Fruit fly (Drosophila melanogaster) whole organism, embryonic: Measurements from ENCODE around the gene CG43448.
A peak's percentile ranks its signal among the peaks of the same experiment; 100 is the strongest.

ENCODE experiments used
- Ada2b ChIP-seq: fragments of 200-800 bp; sonication (Bioruptor generic); IDR thresholded peaks from 2 replicates; pipeline ENCODE4 v1.3.6; 2022; ENCODE audit warnings: missing biosample characterization, missing genetic modification characterization
- Bteb2 ChIP-seq: fragments of 200-800 bp; sonication (Bioruptor generic); optimal IDR thresholded peaks from 2 replicates; lab custom pipeline; 2016; ENCODE audit warnings: missing biosample characterization, missing genetic modification characterization
- CG10267 ChIP-seq: fragments of 200-800 bp; sonication (Bioruptor generic); optimal IDR thresholded peaks from 2 replicates; lab custom pipeline; 2018; ENCODE audit warnings: missing biosample characterization, mild to moderate bottlenecking, missing genetic modification characterization, moderate library complexity
- CG10274 ChIP-seq: fragments of 200-800 bp; sonication (Bioruptor generic); optimal IDR thresholded peaks from 3 replicates; lab custom pipeline; 2017; ENCODE audit warnings: missing biosample characterization, mild to moderate bottlenecking, missing genetic modification characterization
- CG10321 ChIP-seq: fragments of 200-800 bp; sonication (Bioruptor generic); IDR thresholded peaks from 2 replicates; pipeline ENCODE4 v1.3.6; 2022; ENCODE audit warnings: missing biosample characterization, missing genetic modification characterization
- CG11085 ChIP-seq: fragments of 200-800 bp; sonication (Bioruptor generic); IDR thresholded peaks from 2 replicates; pipeline ENCODE4 v1.3.6; 2022; ENCODE audit warnings: missing biosample characterization, missing genetic modification characterization
- CG12071 ChIP-seq: fragments of 200-800 bp; sonication (Bioruptor generic); optimal IDR thresholded peaks from 3 replicates; lab custom pipeline; 2018; ENCODE audit warnings: missing biosample characterization, mild to moderate bottlenecking, missing genetic modification characterization
- CG12104 ChIP-seq: fragments of 200-800 bp; sonication (Bioruptor generic); optimal IDR thresholded peaks from 3 replicates; lab custom pipeline; 2016; ENCODE audit warnings: missing biosample characterization, missing genetic modification characterization
- CG12219 ChIP-seq: fragments of 200-800 bp; sonication (Bioruptor generic); optimal IDR thresholded peaks from 3 replicates; lab custom pipeline; 2018; ENCODE audit warnings: missing biosample characterization, mild to moderate bottlenecking, missing genetic modification characterization
- CG12659 ChIP-seq: fragments of 200-800 bp; sonication (Bioruptor generic); optimal IDR thresholded peaks from 3 replicates; lab custom pipeline; 2017; ENCODE audit warnings: mild to moderate bottlenecking, missing biosample characterization, missing genetic modification reagents, missing genetic modification characterization
- CG12744 ChIP-seq: fragments of 200-800 bp; sonication (Bioruptor generic); optimal IDR thresholded peaks from 2 replicates; lab custom pipeline; 2016; ENCODE audit warnings: missing biosample characterization, missing genetic modification characterization
- CG15011 ChIP-seq: fragments of 200-800 bp; sonication (Bioruptor generic); optimal IDR thresholded peaks from 3 replicates; lab custom pipeline; 2018; ENCODE audit warnings: missing biosample characterization, mild to moderate bottlenecking, missing genetic modification characterization
- CG16863 ChIP-seq: fragments of 200-800 bp; sonication (Bioruptor generic); optimal IDR thresholded peaks from 3 replicates; lab custom pipeline; 2016; ENCODE audit warnings: missing biosample characterization, missing genetic modification characterization
- CG1832 ChIP-seq: fragments of 200-800 bp; sonication (Bioruptor generic); optimal IDR thresholded peaks from 2 replicates; lab custom pipeline; 2017; ENCODE audit warnings: missing biosample characterization, mild to moderate bottlenecking, missing genetic modification characterization, inconsistent platforms
- CG6765 ChIP-seq: fragments of 200-800 bp; sonication (Bioruptor generic); optimal IDR thresholded peaks from 3 replicates; lab custom pipeline; 2017; ENCODE audit warnings: missing biosample characterization, mild to moderate bottlenecking, missing genetic modification characterization
- CG7839 ChIP-seq: fragments of 200-800 bp; sonication (Bioruptor generic); optimal IDR thresholded peaks from 3 replicates; lab custom pipeline; 2018; ENCODE audit warnings: missing biosample characterization, mild to moderate bottlenecking, missing genetic modification characterization, moderate library complexity
- CG7987 ChIP-seq: fragments of 200-800 bp; sonication (Bioruptor generic); optimal IDR thresholded peaks from 2 replicates; lab custom pipeline; 2018; ENCODE audit warnings: missing biosample characterization, mild to moderate bottlenecking, missing genetic modification characterization, moderate library complexity
- CG8924 ChIP-seq: fragments of 200-800 bp; optimal IDR thresholded peaks from 3 replicates; lab custom pipeline; 2019; ENCODE audit warnings: missing biosample characterization, mild to moderate bottlenecking, missing genetic modification characterization, moderate library complexity
- CoRest ChIP-seq: fragments of 200-800 bp; sonication (Bioruptor generic); optimal IDR thresholded peaks from 3 replicates; lab custom pipeline; 2018; ENCODE audit warnings: missing biosample characterization, mild to moderate bottlenecking, missing genetic modification characterization, moderate library complexity
- CrebB ChIP-seq: fragments of 200-800 bp; sonication (Bioruptor generic); optimal IDR thresholded peaks from 3 replicates; lab custom pipeline; 2018; ENCODE audit warnings: missing biosample characterization, mild to moderate bottlenecking, missing genetic modification characterization
- D19B ChIP-seq: fragments of 200-800 bp; sonication (Bioruptor generic); optimal IDR thresholded peaks from 2 replicates; lab custom pipeline; 2017; ENCODE audit warnings: missing biosample characterization, mild to moderate bottlenecking, missing genetic modification characterization
- Deaf1 ChIP-seq: fragments of 200-800 bp; optimal IDR thresholded peaks from 3 replicates; lab custom pipeline; 2019; ENCODE audit warnings: missing biosample characterization, mild to moderate bottlenecking, missing genetic modification characterization, moderate library complexity
- Doc3 ChIP-seq: fragments of 200-800 bp; sonication (Bioruptor generic); IDR thresholded peaks from 3 replicates; pipeline ENCODE4 v1.3.6; 2022; ENCODE audit warnings: missing biosample characterization, missing genetic modification characterization; ENCODE audit not compliant: partially characterized antibody
- Dp ChIP-seq: fragments of 200-800 bp; sonication (Bioruptor generic); optimal IDR thresholded peaks from 2 replicates; lab custom pipeline; 2018; ENCODE audit warnings: missing biosample characterization, mild to moderate bottlenecking, missing genetic modification characterization, moderate library complexity
- Dref ChIP-seq: fragments of 200-800 bp; sonication (Bioruptor generic); IDR thresholded peaks from 2 replicates; pipeline ENCODE4 v1.3.6; 2022; ENCODE audit warnings: missing biosample characterization, missing genetic modification characterization
- Gsc ChIP-seq: fragments of 200-800 bp; sonication (Bioruptor generic); IDR thresholded peaks from 2 replicates; pipeline ENCODE4 v1.3.6; 2022; ENCODE audit warnings: missing biosample characterization, missing genetic modification characterization
- Lim3 ChIP-seq: fragments of 200-800 bp; sonication (Bioruptor generic); IDR thresholded peaks from 2 replicates; pipeline ENCODE4 v1.3.6; 2022; ENCODE audit warnings: missing biosample characterization, missing genetic modification characterization
- Ssrp ChIP-seq: fragments of 200-800 bp; sonication (Bioruptor generic); optimal IDR thresholded peaks from 2 replicates; lab custom pipeline; 2018; ENCODE audit warnings: missing biosample characterization, mild to moderate bottlenecking, missing genetic modification characterization, moderate library complexity
- Xrp1 ChIP-seq: fragments of 200-800 bp; sonication (Bioruptor generic); IDR thresholded peaks from 2 replicates; pipeline ENCODE4 v1.3.6; 2022; ENCODE audit warnings: missing biosample characterization, missing genetic modification characterization
- ap ChIP-seq: fragments of 200-800 bp; sonication (Bioruptor generic); IDR thresholded peaks from 2 replicates; pipeline ENCODE4 v1.3.6; 2022; ENCODE audit warnings: missing biosample characterization, missing genetic modification characterization
- bbx ChIP-seq: fragments of 200-800 bp; sonication (Bioruptor generic); IDR thresholded peaks from 2 replicates; pipeline ENCODE4 v1.3.6; 2022; ENCODE audit warnings: missing biosample characterization, missing genetic modification characterization; ENCODE audit not compliant: partially characterized antibody
- bowl ChIP-seq: fragments of 200-800 bp; sonication (Bioruptor generic); IDR thresholded peaks from 2 replicates; pipeline ENCODE4 v1.3.6; 2022; ENCODE audit warnings: missing biosample characterization, missing genetic modification characterization
- cato ChIP-seq: fragments of 200-800 bp; sonication (Bioruptor generic); optimal IDR thresholded peaks from 2 replicates; lab custom pipeline; 2016; ENCODE audit warnings: missing biosample characterization, missing genetic modification characterization, borderline replicate concordance
- exex ChIP-seq: fragments of 200-800 bp; sonication (Bioruptor generic); optimal IDR thresholded peaks from 4 replicates; lab custom pipeline; 2018; ENCODE audit warnings: missing biosample characterization, mild to moderate bottlenecking, missing genetic modification characterization, moderate library complexity
- fru ChIP-seq: fragments of >200 bp; optimal IDR thresholded peaks from 2 replicates; lab custom pipeline; 2017
- insv ChIP-seq, 2 experiments: fragments of 200-800 bp; sonication (Bioruptor generic); optimal IDR thresholded peaks; 3 replicates each; lab custom pipeline; 2016 to 2018; ENCODE audit warnings: missing biosample characterization in 2 of 2, missing genetic modification characterization in 2 of 2
- lmd ChIP-seq: fragments of 200-800 bp; sonication (Bioruptor generic); IDR thresholded peaks from 2 replicates; pipeline ENCODE4 v1.3.6; 2022; ENCODE audit warnings: missing biosample characterization, missing genetic modification characterization
- lola ChIP-seq, 3 experiments: fragments of >200 bp in 2 of 3; fragments of 200-800 bp in 1 of 3; sonication (Bioruptor generic) in 1 of 3; optimal IDR thresholded peaks; 2 replicates each; lab custom pipeline; 2017 to 2019; ENCODE audit warnings: missing biosample characterization in 3 of 3, missing genetic modification characterization in 3 of 3, mild to moderate bottlenecking in 1 of 3, moderate library complexity in 1 of 3
- mam ChIP-seq: fragments of 200-800 bp; sonication (Bioruptor generic); optimal IDR thresholded peaks from 3 replicates; lab custom pipeline; 2016; ENCODE audit warnings: missing biosample characterization, missing genetic modification characterization
- nmo ChIP-seq: fragments of 200-800 bp; sonication (Bioruptor generic); optimal IDR thresholded peaks from 2 replicates; lab custom pipeline; 2018; ENCODE audit warnings: missing biosample characterization, mild to moderate bottlenecking, missing genetic modification characterization, moderate library complexity
- otp ChIP-seq: fragments of 200-800 bp; sonication (Bioruptor generic); IDR thresholded peaks from 3 replicates; pipeline ENCODE4, ENCODE4 v1.3.6; 2022; ENCODE audit warnings: missing biosample characterization, missing genetic modification characterization
- p53 ChIP-seq: fragments of 200-800 bp; sonication (Bioruptor generic); optimal IDR thresholded peaks from 2 replicates; lab custom pipeline; 2016; ENCODE audit warnings: missing biosample characterization, missing genetic modification characterization
- pan ChIP-seq, 4 experiments: fragments of >200 bp in 3 of 4; fragments of 200-800 bp in 1 of 4; sonication (Bioruptor generic) in 1 of 4; optimal IDR thresholded peaks in 3 of 4; IDR thresholded peaks in 1 of 4; 2 replicates each; pipeline versions ENCODE4 v1.3.6 to Lab custom; 2017 to 2022; ENCODE audit warnings: missing biosample characterization in 2 of 4, missing genetic modification characterization in 2 of 4, mixed read lengths in 1 of 4
- ro ChIP-seq: fragments of 200-800 bp; sonication (Bioruptor generic); IDR thresholded peaks from 2 replicates; pipeline ENCODE4 v1.3.6; 2022; ENCODE audit warnings: missing biosample characterization, missing genetic modification characterization
- slou ChIP-seq: fragments of 200-800 bp; sonication (Bioruptor generic); optimal IDR thresholded peaks from 3 replicates; lab custom pipeline; 2016; ENCODE audit warnings: missing biosample characterization, missing genetic modification characterization
- stc ChIP-seq: fragments of 200-800 bp; sonication (Bioruptor generic); IDR thresholded peaks from 2 replicates; pipeline ENCODE4 v1.3.6; 2022; ENCODE audit warnings: missing biosample characterization, missing genetic modification characterization
- sug ChIP-seq: fragments of 200-800 bp; optimal IDR thresholded peaks from 2 replicates; lab custom pipeline; 2019; ENCODE audit warnings: missing biosample characterization, mild to moderate bottlenecking, missing genetic modification characterization, moderate library complexity
- tgo ChIP-seq: fragments of 200-800 bp; sonication (Bioruptor generic); IDR thresholded peaks from 3 replicates; pipeline ENCODE4 v1.3.6; 2022; ENCODE audit warnings: missing biosample characterization, missing genetic modification characterization
- tll ChIP-seq, 2 experiments: fragments of 200-800 bp in 1 of 2; fragments of >200 bp in 1 of 2; sonication (Bioruptor generic) in 1 of 2; optimal IDR thresholded peaks; 2 replicates each; lab custom pipeline; 2017 to 2019; ENCODE audit warnings: missing biosample characterization in 2 of 2, missing genetic modification characterization in 2 of 2, mild to moderate bottlenecking in 1 of 2, moderate library complexity in 1 of 2
- usp ChIP-seq: fragments of >200 bp; optimal IDR thresholded peaks from 2 replicates; lab custom pipeline; 2017; ENCODE audit warnings: missing biosample characterization, missing genetic modification characterization

Gene CG43448

dm6 chr3R:30200091-30200698 lies 37.3 kb downstream of the CG43448 start (continued):
- TF ChIP-seq bowl (GFP tag; lab: Robert Waterston, UW) (no peak), CoRest (tag; lab: Kevin White, UChicago) (peak; percentile 22), stc (GFP tag; lab: Robert Waterston, UW) (no peak), slou (GFP tag; lab: Kevin White, UChicago) (no peak), otp (GFP tag; lab: Robert Waterston, UW) (0 out of 3 replicates have a peak, but pooled peaks have one; percentile 24), pan (optimal IDR thresholded peaks at IDR 0.05; lab: Kevin White, UChicago) (no peak), pan (GFP tag; optimal IDR thresholded peaks at IDR 0.05 in 1 of 2, IDR thresholded peaks at IDR 0.05 in 1 of 2) (no peak), fru (lab: Kevin White, UChicago) (no peak), Bteb2 (GFP tag; lab: Kevin White, UChicago) (peak; percentile 21), CG12219 (peak; percentile 1), Dp (GFP tag; lab: Kevin White, UChicago) (no peak), mam (peak; percentile 38), Ada2b (GFP tag; lab: Robert Waterston, UW) (0 out of 2 replicates have a peak, but pooled peaks have one; percentile 25), CG12071 (GFP tag; lab: Kevin White, UChicago) (no peak), CG10321 (GFP tag; lab: Robert Waterston, UW) (no peak), CG7839 (peak; percentile 31), CG11085 (no peak), lola (GFP tag; optimal IDR thresholded peaks at IDR 0.05; lab: Kevin White, UChicago) (no peak), lmd (GFP tag; lab: Robert Waterston, UW) (peak; percentile 36), CG12104 (GFP tag; lab: Kevin White, UChicago) (no peak), ro (GFP tag; lab: Robert Waterston, UW) (no peak), CG16863 (GFP tag; lab: Kevin White, UChicago) (no peak), CG12744 (GFP tag; lab: Kevin White, UChicago) (no peak), D19B (GFP tag; lab: Kevin White, UChicago) (peak; percentile 75), CG12659 (GFP tag; lab: Kevin White, UChicago) (no peak), Lim3 (GFP tag; lab: Robert Waterston, UW) (no peak), nmo (no peak), Dref (no peak), CG7987 (no peak), Ssrp (tag; lab: Kevin White, UChicago) (no peak), Gsc (GFP tag; lab: Robert Waterston, UW) (no peak), sug (tag; lab: Kevin White, UChicago) (peak; percentile 89), ap (GFP tag; lab: Robert Waterston, UW) (no peak), p53 (GFP tag; lab: Kevin White, UChicago) (no peak), CG8924 (peak; percentile 5), CG10274 (no peak), exex (tag; lab: Kevin White, UChicago) (peak; percentile 14), tll (GFP tag; optimal IDR thresholded peaks at IDR 0.05; lab: Kevin White, UChicago) (no peak), cato (GFP tag; lab: Kevin White, UChicago) (no peak), tgo (no peak), Deaf1 (tag; lab: Kevin White, UChicago) (no peak), CrebB (tag; lab: Kevin White, UChicago) (no peak), CG1832 (no peak), insv (GFP tag; optimal IDR thresholded peaks at IDR 0.05; lab: Kevin White, UChicago) (no peak), Doc3 (GFP tag; lab: Robert Waterston, UW) (no peak), Xrp1 (GFP tag; lab: Robert Waterston, UW) (no peak), CG15011 (GFP tag; lab: Kevin White, UChicago) (no peak), CG6765 (GFP tag; lab: Kevin White, UChicago) (no peak), usp (no peak), CG10267 (tag; lab: Kevin White, UChicago) (no peak), bbx (GFP tag; lab: Robert Waterston, UW) (no peak)
